Fruit fly (Drosophila melanogaster): Measurements from ENCODE around the gene CG4836.
A peak's percentile ranks its signal among the peaks of the same experiment; 100 is the strongest.

- no peak for TF ChIP-seq fkh (GFP tag; optimal IDR thresholded peaks at IDR 0.05)
- no peak for TF ChIP-seq CG10669 (GFP tag; optimal IDR thresholded peaks at IDR 0.05)
- no peak for TF ChIP-seq CG1621 (tag; optimal IDR thresholded peaks at IDR 0.05)
- no peak for TF ChIP-seq Sox102F (GFP tag; optimal IDR thresholded peaks at IDR 0.05)
- TF ChIP-seq Hr39 (GFP tag; optimal IDR thresholded peaks at IDR 0.05), result peak; percentile 85
- no peak for TF ChIP-seq CG6808 (GFP tag; optimal IDR thresholded peaks at IDR 0.05)
- peak; percentile 89 for TF ChIP-seq esn (GFP tag; optimal IDR thresholded peaks at IDR 0.05)
- TF ChIP-seq Sox15 (GFP tag; optimal IDR thresholded peaks at IDR 0.05), result peak; percentile 83
Observed at dm6 chr3R:20021152-20021769, 7.6 kb downstream of the CG4836 start, which contains the start of the genes PIG-L and psidin.
